Worm (Caenorhabditis elegans) whole organism, young adult: Measurements from ENCODE around the gene sdn-1.
A peak's percentile ranks its signal among the peaks of the same experiment; 100 is the strongest.

Source experiments
- B0019.2 ChIP-seq: fragments of 200-800 bp; sonication (Bioruptor generic); conservative IDR thresholded peaks from 2 replicates; pipeline ENCODE4 v1.3.6; 2022; ENCODE audit warnings: missing genetic modification reagents, missing genetic modification characterization, missing compliant biosample characterization
- B0336.3 ChIP-seq: fragments of 200-800 bp; sonication (Bioruptor generic); IDR thresholded peaks from 2 replicates; pipeline ENCODE4 v1.3.6; 2022; ENCODE audit warnings: missing genetic modification characterization, missing compliant biosample characterization
- C06A6.2 ChIP-seq: fragments of 200-800 bp; sonication (Bioruptor generic); conservative IDR thresholded peaks from 2 replicates; pipeline ENCODE4 v1.3.6; 2022; ENCODE audit warnings: missing genetic modification characterization, missing compliant biosample characterization
- C17E4.6 ChIP-seq: fragments of 200-800 bp; sonication (Bioruptor generic); IDR thresholded peaks from 2 replicates; pipeline ENCODE4 v1.3.6; 2022; ENCODE audit warnings: missing genetic modification reagents, missing genetic modification characterization, missing compliant biosample characterization
- D2030.7 ChIP-seq: fragments of 200-800 bp; sonication (Bioruptor generic); IDR thresholded peaks from 2 replicates; pipeline ENCODE4 v1.3.6; 2022; ENCODE audit warnings: missing genetic modification reagents, missing genetic modification characterization, missing compliant biosample characterization
- F10E7.11 ChIP-seq: sonication (generic microtip); optimal IDR thresholded peaks from 2 replicates; lab custom pipeline; 2017; ENCODE audit warnings: mild to moderate bottlenecking, missing genetic modification characterization, moderate library complexity, missing compliant biosample characterization
- F37B4.10 ChIP-seq: fragments of 200-800 bp; sonication (Bioruptor generic); IDR thresholded peaks from 2 replicates; pipeline ENCODE4 v1.3.6; 2022; ENCODE audit warnings: missing genetic modification characterization, missing compliant biosample characterization
- F39B2.1 ChIP-seq: fragments of 200-800 bp; sonication (Bioruptor generic); IDR thresholded peaks from 2 replicates; pipeline ENCODE4 v1.3.6; 2022; ENCODE audit warnings: missing genetic modification reagents, missing genetic modification characterization, missing compliant biosample characterization
- F49E8.2 ChIP-seq: sonication (generic microtip); optimal IDR thresholded peaks from 3 replicates; lab custom pipeline; 2017; ENCODE audit warnings: missing genetic modification characterization, mild to moderate bottlenecking, missing compliant biosample characterization, antibody characterized with exemption, moderate library complexity; ENCODE audit not compliant: insufficient read depth
- F57C9.4 ChIP-seq: sonication (generic microtip); optimal IDR thresholded peaks from 2 replicates; lab custom pipeline; 2017; ENCODE audit warnings: mild to moderate bottlenecking, missing genetic modification characterization, missing compliant biosample characterization
- T26A5.8 ChIP-seq: sonication (generic microtip); optimal IDR thresholded peaks from 2 replicates; lab custom pipeline; 2016; ENCODE audit warnings: missing genetic modification characterization, missing compliant biosample characterization
- Y56A3A.18 ChIP-seq: fragments of 200-800 bp; sonication (Bioruptor generic); IDR thresholded peaks from 2 replicates; pipeline ENCODE4 v1.3.6; 2022; ENCODE audit warnings: missing genetic modification reagents, missing genetic modification characterization, missing compliant biosample characterization
- ama-1 ChIP-seq, 3 experiments: fragments of 150-350 bp in 1 of 3; sonication (generic microtip) in 2 of 3; optimal IDR thresholded peaks; 2 replicates each; lab custom pipeline; 2014 to 2018; ENCODE audit warnings: missing biosample characterization in 2 of 3, missing genetic modification characterization in 2 of 3, missing genetic modification reagents in 2 of 3
- atf-7 ChIP-seq: sonication (generic microtip); optimal IDR thresholded peaks from 2 replicates; lab custom pipeline; 2017; ENCODE audit warnings: mild to moderate bottlenecking, missing genetic modification characterization, missing compliant biosample characterization
- attf-6 ChIP-seq: fragments of 200-800 bp; sonication (Bioruptor generic); IDR thresholded peaks from 2 replicates; pipeline ENCODE4 v1.3.6; 2022; ENCODE audit warnings: missing genetic modification reagents, missing genetic modification characterization, missing compliant biosample characterization
- bed-2 ChIP-seq: fragments of 200-800 bp; sonication (Bioruptor generic); IDR thresholded peaks from 2 replicates; pipeline ENCODE4 v1.3.6; 2022; ENCODE audit warnings: missing genetic modification reagents, missing genetic modification characterization, missing compliant biosample characterization
- ccch-3 ChIP-seq: fragments of 200-800 bp; sonication (Bioruptor generic); optimal IDR thresholded peaks from 2 replicates; lab custom pipeline; 2018; ENCODE audit warnings: mild to moderate bottlenecking, missing genetic modification characterization, missing compliant biosample characterization
- ceh-40 ChIP-seq: fragments of 200-800 bp; sonication (Bioruptor generic); IDR thresholded peaks from 2 replicates; pipeline ENCODE4 v1.3.6; 2022; ENCODE audit warnings: missing genetic modification characterization, missing compliant biosample characterization
- dox-1 ChIP-seq: fragments of 200-800 bp; sonication (Bioruptor generic); IDR thresholded peaks from 2 replicates; pipeline ENCODE4 v1.3.6; 2022; ENCODE audit warnings: missing genetic modification reagents, missing genetic modification characterization, missing compliant biosample characterization
- dpff-1 ChIP-seq: sonication (generic microtip); optimal IDR thresholded peaks from 2 replicates; lab custom pipeline; 2017; ENCODE audit warnings: mild to moderate bottlenecking, missing genetic modification characterization, missing compliant biosample characterization
- egrh-3 ChIP-seq: fragments of 200-800 bp; sonication (Bioruptor generic); IDR thresholded peaks from 2 replicates; pipeline ENCODE4 v1.3.6; 2022; ENCODE audit warnings: missing genetic modification reagents, missing genetic modification characterization, missing compliant biosample characterization
- gei-17 ChIP-seq: fragments of 200-800 bp; sonication (Bioruptor generic); optimal IDR thresholded peaks from 2 replicates; lab custom pipeline; 2018; ENCODE audit warnings: mild to moderate bottlenecking, missing genetic modification characterization, missing compliant biosample characterization
- hlh-26 ChIP-seq: fragments of 200-800 bp; sonication (Bioruptor generic); conservative IDR thresholded peaks from 2 replicates; pipeline ENCODE4 v1.3.6; 2022; ENCODE audit warnings: missing genetic modification reagents, missing genetic modification characterization, missing compliant biosample characterization
- hmg-1.2 ChIP-seq: fragments of 200-800 bp; sonication (Bioruptor generic); IDR thresholded peaks from 2 replicates; pipeline ENCODE4 v1.3.6; 2022; ENCODE audit warnings: missing genetic modification reagents, missing genetic modification characterization, missing compliant biosample characterization
- hsf-1 ChIP-seq: fragments of 200-800 bp; sonication (Bioruptor generic); IDR thresholded peaks from 2 replicates; pipeline ENCODE4 v1.3.6; 2022; ENCODE audit warnings: missing genetic modification reagents, missing genetic modification characterization, missing compliant biosample characterization
- let-526 ChIP-seq: fragments of 200-800 bp; sonication (Bioruptor generic); IDR thresholded peaks from 2 replicates; pipeline ENCODE4 v1.3.6; 2022; ENCODE audit warnings: missing genetic modification reagents, missing genetic modification characterization, missing compliant biosample characterization
- lsl-1 ChIP-seq: fragments of 200-800 bp; sonication (Bioruptor generic); optimal IDR thresholded peaks from 2 replicates; lab custom pipeline; 2018; ENCODE audit warnings: mild to moderate bottlenecking, missing genetic modification characterization, moderate library complexity, missing compliant biosample characterization
- madf-10 ChIP-seq: sonication (generic microtip); optimal IDR thresholded peaks from 2 replicates; lab custom pipeline; 2016; ENCODE audit warnings: mild to moderate bottlenecking, missing genetic modification characterization, missing compliant biosample characterization
- madf-3 ChIP-seq: fragments of 200-800 bp; sonication (Bioruptor generic); IDR thresholded peaks from 2 replicates; pipeline ENCODE4 v1.3.6; 2022; ENCODE audit warnings: missing genetic modification reagents, missing genetic modification characterization, missing compliant biosample characterization
- mes-4 ChIP-seq: sonication (generic microtip); optimal IDR thresholded peaks from 2 replicates; lab custom pipeline; 2016; ENCODE audit warnings: missing genotype, missing genetic modification characterization, missing compliant biosample characterization
- nfyb-1 ChIP-seq: fragments of 200-800 bp; sonication (Bioruptor generic); IDR thresholded peaks from 2 replicates; pipeline ENCODE4 v1.3.6; 2022; ENCODE audit warnings: missing genetic modification reagents, missing genetic modification characterization, missing compliant biosample characterization
- nhr-179 ChIP-seq: sonication (generic microtip); optimal IDR thresholded peaks from 2 replicates; lab custom pipeline; 2016; ENCODE audit warnings: mild to moderate bottlenecking, missing genetic modification characterization, missing compliant biosample characterization
- nhr-27 ChIP-seq: fragments of 200-800 bp; sonication (Bioruptor generic); optimal IDR thresholded peaks from 2 replicates; lab custom pipeline; 2018; ENCODE audit warnings: mild to moderate bottlenecking, missing genetic modification characterization, moderate library complexity, missing compliant biosample characterization
- nhr-80 ChIP-seq: sonication (generic microtip); optimal IDR thresholded peaks from 2 replicates; lab custom pipeline; 2016; ENCODE audit warnings: missing genetic modification characterization, missing compliant biosample characterization
- nhr-90 ChIP-seq: sonication (generic microtip); optimal IDR thresholded peaks from 2 replicates; lab custom pipeline; 2016; ENCODE audit warnings: missing genotype, mild to moderate bottlenecking, missing genetic modification characterization, missing compliant biosample characterization
- pbrm-1 ChIP-seq: fragments of 200-800 bp; sonication (Bioruptor generic); IDR thresholded peaks from 2 replicates; pipeline ENCODE4 v1.3.6; 2022; ENCODE audit warnings: missing genetic modification reagents, missing genetic modification characterization, missing compliant biosample characterization
- rec-8 ChIP-seq, 2 experiments: sonication (generic microtip); optimal IDR thresholded peaks; 2 replicates each; lab custom pipeline; 2016; ENCODE audit warnings: mild to moderate bottlenecking in 2 of 2, missing genetic modification characterization in 2 of 2, missing genetic modification reagents in 2 of 2, missing genotype in 2 of 2, missing biosample characterization in 1 of 2, missing compliant biosample characterization in 1 of 2, moderate library complexity in 1 of 2
- sdz-38 ChIP-seq: sonication (generic microtip); optimal IDR thresholded peaks from 2 replicates; lab custom pipeline; 2016; ENCODE audit warnings: missing genotype, missing genetic modification characterization, missing compliant biosample characterization
- somi-1 ChIP-seq: fragments of 200-800 bp; sonication (Bioruptor generic); optimal IDR thresholded peaks from 2 replicates; lab custom pipeline; 2018; ENCODE audit warnings: mild to moderate bottlenecking, missing genetic modification characterization, missing compliant biosample characterization
- tbx-9 ChIP-seq: sonication (generic microtip); optimal IDR thresholded peaks from 2 replicates; lab custom pipeline; 2016; ENCODE audit warnings: borderline replicate concordance, missing genetic modification characterization, inconsistent platforms, missing compliant biosample characterization
- zfh-2 ChIP-seq: fragments of 200-800 bp; sonication (Bioruptor generic); conservative IDR thresholded peaks from 2 replicates; pipeline ENCODE4 v1.3.6; 2022; ENCODE audit warnings: missing genetic modification reagents, missing genetic modification characterization, missing compliant biosample characterization
- zim-3 ChIP-seq: sonication (generic microtip); optimal IDR thresholded peaks from 2 replicates; lab custom pipeline; 2017; ENCODE audit warnings: mild to moderate bottlenecking, missing genetic modification characterization, moderate library complexity, missing compliant biosample characterization
- ztf-25 ChIP-seq: fragments of 200-800 bp; sonication (Bioruptor generic); IDR thresholded peaks from 2 replicates; pipeline ENCODE4 v1.3.6; 2022; ENCODE audit warnings: missing genetic modification reagents, missing genetic modification characterization, missing compliant biosample characterization
- ztf-26 ChIP-seq: sonication (generic microtip); optimal IDR thresholded peaks from 2 replicates; lab custom pipeline; 2017; ENCODE audit warnings: missing genetic modification characterization, missing compliant biosample characterization
- ztf-28 ChIP-seq: fragments of 200-800 bp; sonication (Bioruptor generic); IDR thresholded peaks from 2 replicates; pipeline ENCODE4 v1.3.6; 2022; ENCODE audit warnings: missing genetic modification reagents, missing genetic modification characterization, missing compliant biosample characterization
- ztf-6 ChIP-seq: fragments of 200-800 bp; sonication (Bioruptor generic); IDR thresholded peaks from 2 replicates; pipeline ENCODE4 v1.3.6; 2022; ENCODE audit warnings: missing genetic modification reagents, missing genetic modification characterization, missing compliant biosample characterization

Gene sdn-1

DNA sequence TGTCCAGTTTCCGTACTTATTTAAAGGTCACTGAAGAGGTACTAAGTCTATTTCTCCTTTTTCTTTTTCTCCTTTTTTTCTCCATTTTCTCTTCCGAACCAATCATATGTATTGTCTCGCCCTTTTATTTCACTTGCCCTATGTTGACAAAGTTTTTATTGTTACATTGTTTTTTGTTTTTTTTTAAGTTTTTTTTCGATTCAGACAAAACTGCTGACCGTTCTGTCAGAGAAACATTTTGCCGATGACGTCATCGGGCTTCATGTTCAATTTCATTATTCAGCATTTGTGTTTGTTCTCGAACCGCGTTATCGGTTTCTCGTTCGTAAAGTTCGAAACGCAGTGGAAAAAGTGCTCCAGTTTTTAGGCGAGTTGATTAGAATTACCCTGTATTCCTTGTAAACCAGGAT is 46.3 kb upstream of the sdn-1 start (continued):
- TF ChIP-seq atf-7 (tag; lab: Kevin White, UChicago) (peak; percentile 89), F10E7.11 (tag; lab: Kevin White, UChicago) (no peak), ama-1 (optimal IDR thresholded peaks at IDR 0.05; lab: Kevin White, UChicago) (no peak), ama-1 (GFP tag; optimal IDR thresholded peaks at IDR 0.05; lab: Kevin White, UChicago) (no peak), B0336.3 (GFP tag; lab: Robert Waterston, UW) (no peak), dpff-1 (no peak), ztf-6 (no peak), nhr-80 (peak; percentile 94), F49E8.2 (no peak)

DNA sequence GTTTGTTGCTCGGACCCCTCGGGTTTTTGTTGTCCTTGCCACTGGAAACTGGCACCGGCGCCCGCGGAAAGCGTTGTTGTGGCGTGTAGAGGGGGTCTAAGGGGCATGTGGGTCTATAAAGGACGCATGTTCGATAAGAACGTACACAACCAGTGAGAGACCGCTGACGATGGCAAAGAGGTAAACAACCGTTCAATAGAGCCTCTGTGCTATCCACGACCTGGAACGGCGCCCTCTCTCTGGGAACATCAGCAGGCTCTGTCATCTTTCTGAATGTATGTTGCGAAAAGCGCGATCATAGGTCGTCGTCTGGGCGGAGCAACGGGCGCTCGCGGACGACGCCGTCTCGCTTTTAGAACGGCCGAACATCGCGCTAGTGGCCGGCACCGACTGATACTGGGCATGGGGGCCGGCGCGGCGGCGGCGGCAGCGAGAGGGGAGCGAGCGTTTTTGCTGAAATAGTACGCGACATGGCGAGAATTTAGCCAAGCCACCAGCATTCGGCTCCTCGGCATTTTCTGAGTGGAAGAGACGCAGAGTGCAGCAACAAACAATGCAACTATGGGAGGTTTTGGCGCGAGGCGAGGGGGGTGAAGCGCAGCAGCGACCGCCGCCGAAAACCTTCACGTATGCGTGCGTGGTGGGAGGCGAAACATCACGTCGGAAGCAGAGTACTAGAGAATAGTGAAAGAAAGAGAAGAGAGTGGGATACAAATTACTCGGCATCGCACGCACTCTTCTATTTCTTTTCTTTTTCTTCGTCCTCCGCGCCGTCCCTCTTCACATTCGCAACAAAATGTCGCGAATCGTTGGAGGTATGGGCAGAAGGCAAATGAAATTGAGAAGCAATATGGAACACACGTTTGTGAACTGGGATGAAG is 44.2 kb upstream of the sdn-1 start:
- TF ChIP-seq egrh-3 (GFP tag; lab: Robert Waterston, UW) (peak; percentile 94), mes-4 (no peak), zim-3 (tag; lab: Kevin White, UChicago) (no peak), F57C9.4 (no peak), F39B2.1 (GFP tag; lab: Robert Waterston, UW) (no peak), B0019.2 (no peak), T26A5.8 (tag; lab: Kevin White, UChicago) (no peak), ztf-25 (GFP tag; lab: Robert Waterston, UW) (no peak), dpff-1 (no peak), let-526 (GFP tag; lab: Robert Waterston, UW) (0 out of 2 replicates have a peak, but pooled peaks have one; percentile 4), rec-8 (tag; optimal IDR thresholded peaks at IDR 0.05; lab: Kevin White, UChicago) (no peak), sdz-38 (tag; lab: Kevin White, UChicago) (no peak), hlh-26 (GFP tag; lab: Robert Waterston, UW) (no peak), F49E8.2 (no peak), nhr-90 (tag; lab: Kevin White, UChicago) (peak; percentile 27), hmg-1.2 (GFP tag; lab: Robert Waterston, UW) (peak; percentile 60; the same call in 1 of the 2 replicates), ccch-3 (GFP tag; lab: Kevin White, UChicago) (no peak), ztf-26 (tag; lab: Kevin White, UChicago) (peak; percentile 22), pbrm-1 (no peak), somi-1 (peak; percentile 49), C17E4.6 (no peak), nhr-27 (no peak), attf-6 (GFP tag; lab: Robert Waterston, UW) (no peak), C06A6.2 (GFP tag; lab: Robert Waterston, UW) (peak; percentile 41; the same call in 1 of the 2 replicates), ceh-40 (no peak), Y56A3A.18 (GFP tag; lab: Robert Waterston, UW) (no peak), madf-10 (tag; lab: Kevin White, UChicago) (peak; percentile 98), lsl-1 (no peak), D2030.7 (GFP tag; lab: Robert Waterston, UW) (no peak), nfyb-1 (GFP tag; lab: Robert Waterston, UW) (peak; percentile 75; the same call in 1 of the 2 replicates), nhr-179 (no peak), bed-2 (GFP tag; lab: Robert Waterston, UW) (0 out of 2 replicates have a peak, but pooled peaks have one; percentile 13), F37B4.10 (GFP tag; lab: Robert Waterston, UW) (no peak), hsf-1 (GFP tag; lab: Robert Waterston, UW) (no peak), zfh-2 (GFP tag; lab: Robert Waterston, UW) (peak; percentile 99), madf-3 (GFP tag; lab: Robert Waterston, UW) (no peak), ztf-28 (no peak), gei-17 (GFP tag; lab: Kevin White, UChicago) (peak; percentile 55), tbx-9 (tag; lab: Kevin White, UChicago) (no peak), dox-1 (GFP tag; lab: Robert Waterston, UW) (peak; percentile 56; the same call in 1 of the 2 replicates), B0336.3 (GFP tag; lab: Robert Waterston, UW) (peak; percentile 68)
